Worm (Caenorhabditis elegans) whole organism, L4 larva: ENCODE results near the gene F16B12.4.

Experiments used
- F10B5.3 ChIP-seq: sonication (generic microtip); optimal IDR thresholded peaks from 2 replicates; lab custom pipeline; 2016; ENCODE audit warnings: mild to moderate bottlenecking, missing genetic modification characterization, missing compliant biosample characterization
- T20F7.1 ChIP-seq: fragments of 200-800 bp; sonication (Bioruptor generic); optimal IDR thresholded peaks from 2 replicates; lab custom pipeline; 2018; ENCODE audit warnings: mild to moderate bottlenecking, missing genetic modification characterization, missing compliant biosample characterization
- Y75B8A.6 ChIP-seq: fragments of 200-800 bp; sonication (Bioruptor generic); IDR thresholded peaks from 2 replicates; pipeline ENCODE4 v1.3.6; 2022; ENCODE audit warnings: missing genetic modification reagents, missing genetic modification characterization, missing compliant biosample characterization
- ZK546.5 ChIP-seq, 2 experiments: sonication (generic microtip); optimal IDR thresholded peaks; 2 replicates each; lab custom pipeline; 2017; ENCODE audit warnings: missing biosample characterization in 2 of 2, missing genetic modification characterization in 2 of 2
- ceh-20 ChIP-seq: fragments of 200-800 bp; sonication (Bioruptor generic); IDR thresholded peaks from 2 replicates; pipeline ENCODE4 v1.3.6; 2022; ENCODE audit warnings: missing genetic modification reagents, missing genetic modification characterization, missing compliant biosample characterization
- ceh-28 ChIP-seq: fragments of 150-350 bp; optimal IDR thresholded peaks from 2 replicates; lab custom pipeline; 2014; ENCODE audit warnings: missing biosample characterization, missing genetic modification reagents, missing genetic modification characterization
- ceh-62 ChIP-seq: sonication (generic microtip); optimal IDR thresholded peaks from 2 replicates; lab custom pipeline; 2017; ENCODE audit warnings: missing biosample characterization, missing genetic modification characterization
- cey-2 ChIP-seq: sonication (generic microtip); optimal IDR thresholded peaks from 3 replicates; lab custom pipeline; 2017; ENCODE audit warnings: missing genetic modification characterization, mild to moderate bottlenecking, missing compliant biosample characterization, antibody characterized with exemption, borderline replicate concordance; ENCODE audit not compliant: insufficient read depth
- daf-16 ChIP-seq, 3 experiments: sonication (generic microtip); optimal IDR thresholded peaks; 2 replicates each; lab custom pipeline; 2016 to 2017; ENCODE audit warnings: missing genetic modification characterization in 3 of 3, missing genetic modification reagents in 3 of 3, mild to moderate bottlenecking in 2 of 3, missing compliant biosample characterization in 2 of 3, missing biosample characterization in 1 of 3, moderate library complexity in 1 of 3
- daf-19 ChIP-seq: fragments of 200-800 bp; sonication (Bioruptor generic); conservative IDR thresholded peaks from 2 replicates; pipeline ENCODE4 v1.3.6; 2022; ENCODE audit warnings: missing genetic modification characterization, missing compliant biosample characterization
- daf-8 ChIP-seq: fragments of 200-800 bp; sonication (Bioruptor generic); IDR thresholded peaks from 2 replicates; pipeline ENCODE4 v1.3.6; 2022; ENCODE audit warnings: missing genetic modification characterization, missing compliant biosample characterization
- dmd-8 ChIP-seq: fragments of 200-800 bp; sonication (Bioruptor generic); IDR thresholded peaks from 2 replicates; pipeline ENCODE4 v1.3.6; 2022; ENCODE audit warnings: missing genetic modification characterization, missing compliant biosample characterization
- duxl-1 ChIP-seq: sonication (generic microtip); optimal IDR thresholded peaks from 2 replicates; lab custom pipeline; 2016; ENCODE audit warnings: mild to moderate bottlenecking, missing genetic modification characterization, moderate library complexity, missing compliant biosample characterization; ENCODE audit not compliant: poor library complexity
- dve-1 ChIP-seq: sonication (generic microtip); optimal IDR thresholded peaks from 2 replicates; lab custom pipeline; 2017; ENCODE audit warnings: antibody characterized with exemption, mild to moderate bottlenecking, missing genetic modification characterization, missing compliant biosample characterization; ENCODE audit not compliant: insufficient read depth
- hif-1 ChIP-seq, 2 experiments: sonication (generic microtip); optimal IDR thresholded peaks; 2 replicates each; lab custom pipeline; 2016 to 2017; ENCODE audit warnings: missing compliant biosample characterization in 2 of 2, missing genetic modification characterization in 2 of 2, missing genetic modification reagents in 2 of 2, missing genotype in 2 of 2, mild to moderate bottlenecking in 1 of 2
- hlh-30 ChIP-seq: sonication (generic microtip); optimal IDR thresholded peaks from 2 replicates; lab custom pipeline; 2017; ENCODE audit warnings: antibody characterized with exemption, mild to moderate bottlenecking, missing genetic modification characterization, missing compliant biosample characterization; ENCODE audit not compliant: insufficient read depth
- lin-29 ChIP-seq: fragments of 200-800 bp; sonication (Bioruptor generic); IDR thresholded peaks from 2 replicates; pipeline ENCODE4 v1.3.6; 2022; ENCODE audit warnings: missing genetic modification reagents, missing genetic modification characterization, missing compliant biosample characterization
- madf-5 ChIP-seq, 2 experiments: fragments of 200-800 bp; sonication (Bioruptor generic); IDR thresholded peaks; 2 replicates each; pipeline ENCODE4 v1.3.6; 2022; ENCODE audit warnings: missing compliant biosample characterization in 2 of 2, missing genetic modification characterization in 2 of 2
- madf-9 ChIP-seq: fragments of 200-800 bp; sonication (Bioruptor generic); conservative IDR thresholded peaks from 2 replicates; pipeline ENCODE4 v1.3.6; 2022; ENCODE audit warnings: missing genetic modification reagents, missing genetic modification characterization, missing compliant biosample characterization
- mdl-1 ChIP-seq, 2 experiments: fragments of 150-350 bp in 1 of 2; sonication (generic microtip) in 1 of 2; optimal IDR thresholded peaks; 2 replicates each; lab custom pipeline; 2014 to 2017; ENCODE audit warnings: missing biosample characterization in 2 of 2, missing genetic modification characterization in 2 of 2
- mdt-29 ChIP-seq: fragments of 200-800 bp; sonication (Bioruptor generic); IDR thresholded peaks from 2 replicates; pipeline ENCODE4 v1.3.6; 2022; ENCODE audit warnings: missing genetic modification reagents, missing genetic modification characterization, missing compliant biosample characterization
- mep-1 ChIP-seq: fragments of 150-350 bp; sonication (generic microtip); optimal IDR thresholded peaks from 3 replicates; lab custom pipeline; 2014; ENCODE audit warnings: missing biosample characterization, missing genetic modification characterization
- mxl-3 ChIP-seq: fragments of 200-800 bp; sonication (Bioruptor generic); optimal IDR thresholded peaks from 2 replicates; lab custom pipeline; 2018; ENCODE audit warnings: mild to moderate bottlenecking, missing genetic modification characterization, missing compliant biosample characterization
- nhr-111 ChIP-seq: fragments of 200-800 bp; sonication (Bioruptor generic); optimal IDR thresholded peaks from 2 replicates; lab custom pipeline; 2018; ENCODE audit warnings: mild to moderate bottlenecking, missing genetic modification characterization, missing compliant biosample characterization
- nhr-41 ChIP-seq: fragments of 200-800 bp; sonication (Bioruptor generic); IDR thresholded peaks from 2 replicates; pipeline ENCODE4 v1.3.6; 2022; ENCODE audit warnings: missing genetic modification reagents, missing genetic modification characterization, missing compliant biosample characterization
- nhr-77 ChIP-seq: fragments of 150-350 bp; optimal IDR thresholded peaks from 2 replicates; lab custom pipeline; 2014; ENCODE audit warnings: missing biosample characterization, missing genetic modification characterization
- pha-4 ChIP-seq, 2 experiments: fragments of 150-350 bp in 1 of 2; fragments of 200-800 bp in 1 of 2; sonication (Bioruptor generic) in 1 of 2; IDR thresholded peaks in 1 of 2; optimal IDR thresholded peaks in 1 of 2; 2 replicates each; pipeline versions ENCODE4 v1.3.6 to Lab custom; 2014 to 2022; ENCODE audit warnings: missing genetic modification characterization in 2 of 2, missing genetic modification reagents in 2 of 2, missing biosample characterization in 1 of 2, missing compliant biosample characterization in 1 of 2
- rbr-2 ChIP-seq: sonication (generic microtip); optimal IDR thresholded peaks from 2 replicates; lab custom pipeline; 2016; ENCODE audit warnings: missing genotype, missing genetic modification characterization, missing compliant biosample characterization
- set-16 ChIP-seq: fragments of 200-800 bp; sonication (Bioruptor generic); IDR thresholded peaks from 2 replicates; pipeline ENCODE4 v1.3.6; 2022; ENCODE audit warnings: missing genetic modification reagents, missing genetic modification characterization, missing compliant biosample characterization
- snpc-1.2 ChIP-seq: fragments of 200-800 bp; sonication (Bioruptor generic); IDR thresholded peaks from 2 replicates; pipeline ENCODE4 v1.3.6; 2022; ENCODE audit warnings: missing genetic modification reagents, missing genetic modification characterization, missing compliant biosample characterization
- spr-3 ChIP-seq: fragments of 200-800 bp; sonication (Bioruptor generic); optimal IDR thresholded peaks from 2 replicates; lab custom pipeline; 2018; ENCODE audit warnings: mild to moderate bottlenecking, missing genetic modification characterization, missing compliant biosample characterization
- tra-1 ChIP-seq: fragments of 200-800 bp; sonication (Bioruptor generic); IDR thresholded peaks from 2 replicates; pipeline ENCODE4 v1.3.6; 2022; ENCODE audit warnings: missing genetic modification reagents, missing genetic modification characterization, missing compliant biosample characterization
- zfp-2 ChIP-seq: sonication (generic microtip); optimal IDR thresholded peaks from 2 replicates; lab custom pipeline; 2016; ENCODE audit warnings: mild to moderate bottlenecking, missing genetic modification characterization, missing compliant biosample characterization
- zfp-3 ChIP-seq: fragments of 200-800 bp; sonication (Bioruptor generic); conservative IDR thresholded peaks from 2 replicates; pipeline ENCODE4 v1.3.6; 2022; ENCODE audit warnings: missing genetic modification reagents, missing genetic modification characterization, missing compliant biosample characterization
- zip-2 ChIP-seq: fragments of 150-350 bp; optimal IDR thresholded peaks from 2 replicates; lab custom pipeline; 2014; ENCODE audit warnings: missing biosample characterization, missing genetic modification characterization

The F16B12.4 gene

ce11 chrX:14115480-14116161 is 17.2 kb upstream of the F16B12.4 start, which contains the start of gene F28H6.7 (continued):
- TF ChIP-seq nhr-41 (0 out of 2 replicates have a peak, but pooled peaks have one; percentile 64), zfp-2 (tag; lab: Kevin White, UChicago) (peak; percentile 9), madf-5 (GFP tag; IDR thresholded peaks at IDR 0.05; lab: Robert Waterston, UW) (peak in 1 of 2 experiments; percentile 30; a peak in 1 of 4 replicates), T20F7.1 (GFP tag; lab: Kevin White, UChicago) (peak; percentile 18), dmd-8 (GFP tag; lab: Robert Waterston, UW) (peak; percentile 79), madf-9 (GFP tag; lab: Robert Waterston, UW) (0 out of 2 replicates have a peak, but pooled peaks have one; percentile 22), mdt-29 (GFP tag; lab: Robert Waterston, UW) (no peak), hlh-30 (tag; lab: Kevin White, UChicago) (peak; percentile 48), rbr-2 (tag; lab: Kevin White, UChicago) (peak; percentile 61), ZK546.5 (tag; optimal IDR thresholded peaks at IDR 0.05; lab: Kevin White, UChicago) (no peak), set-16 (GFP tag; lab: Robert Waterston, UW) (no peak; the same call in 1 of the 2 replicates), duxl-1 (tag; lab: Kevin White, UChicago) (peak; percentile 27), nhr-77 (tag; lab: Kevin White, UChicago) (peak; percentile 33), daf-16 (GFP tag; optimal IDR thresholded peaks at IDR 0.05; lab: Kevin White, UChicago) (peak; percentile 10 to 58), daf-16 (tag; optimal IDR thresholded peaks at IDR 0.05; lab: Kevin White, UChicago) (peak; percentile 42), spr-3 (peak; percentile 66), nhr-111 (GFP tag; lab: Kevin White, UChicago) (peak; percentile 8), mep-1 (tag; lab: Kevin White, UChicago) (peak; percentile 52), F10B5.3 (tag; lab: Kevin White, UChicago) (no peak), dve-1 (tag; lab: Kevin White, UChicago) (no peak), zfp-3 (GFP tag; lab: Robert Waterston, UW) (0 out of 2 replicates have a peak, but pooled peaks have one; percentile 25), pha-4 (GFP tag; IDR thresholded peaks at IDR 0.05; lab: Robert Waterston, UW) (no peak; the same call in 1 of the 2 replicates), pha-4 (tag; optimal IDR thresholded peaks at IDR 0.05; lab: Kevin White, UChicago) (no peak), ceh-20 (GFP tag; lab: Robert Waterston, UW) (peak; percentile 63; the same call in 1 of the 2 replicates)

ce11 chrX:14113347-14113746 is 14.9 kb upstream of the F16B12.4 start, which contains the start of gene nhr-281:
nhr-281 (minus strand) TSS chrX:14113447.
- no peak for TF ChIP-seq tra-1 (GFP tag; lab: Robert Waterston, UW)
- no peak for TF ChIP-seq pha-4 (GFP tag; IDR thresholded peaks at IDR 0.05; lab: Robert Waterston, UW)
- TF ChIP-seq pha-4 (tag; optimal IDR thresholded peaks at IDR 0.05; lab: Kevin White, UChicago): no peak
- no peak for TF ChIP-seq hif-1 (tag; optimal IDR thresholded peaks at IDR 0.05; lab: Kevin White, UChicago)
- TF ChIP-seq mdl-1 (tag; optimal IDR thresholded peaks at IDR 0.05; lab: Kevin White, UChicago): no peak
- TF ChIP-seq ceh-62 (tag; lab: Kevin White, UChicago): no peak
- TF ChIP-seq Y75B8A.6: no peak
- TF ChIP-seq snpc-1.2: no peak
- no peak for TF ChIP-seq dmd-8 (GFP tag; lab: Robert Waterston, UW)
- TF ChIP-seq cey-2 (tag; lab: Kevin White, UChicago): no peak
- no peak for TF ChIP-seq lin-29 (GFP tag; lab: Robert Waterston, UW)
- no peak for TF ChIP-seq nhr-77 (tag; lab: Kevin White, UChicago)
- TF ChIP-seq daf-8 (GFP tag; lab: Robert Waterston, UW): no peak
- TF ChIP-seq zip-2: no peak
- TF ChIP-seq daf-19 (GFP tag; lab: Robert Waterston, UW): no peak
- no peak for TF ChIP-seq ceh-28
- TF ChIP-seq mxl-3 (GFP tag; lab: Kevin White, UChicago): no peak
